Fruit fly (Drosophila melanogaster) whole organism, wandering third instar larva: ENCODE data around the gene Tom.
A peak's percentile ranks its signal among the peaks of the same experiment; 100 is the strongest.

Experiments used
- Dfd ChIP-seq: fragments of >200 bp; optimal IDR thresholded peaks from 2 replicates; lab custom pipeline; 2017; ENCODE audit warnings: missing biosample characterization, missing genetic modification characterization
- Hr83 ChIP-seq: fragments of 200-300 bp; sonication (Bioruptor generic); optimal IDR thresholded peaks from 2 replicates; lab custom pipeline; 2016; ENCODE audit warnings: missing biosample characterization, mild to moderate bottlenecking, missing genetic modification characterization, moderate library complexity; ENCODE audit not compliant: poor library complexity, severe bottlenecking
- OdsH ChIP-seq: fragments of 200-800 bp; sonication (Bioruptor generic); optimal IDR thresholded peaks from 2 replicates; lab custom pipeline; 2016; ENCODE audit warnings: missing biosample characterization, mild to moderate bottlenecking, missing genetic modification characterization
- br ChIP-seq: fragments of 200-800 bp; sonication (Bioruptor generic); optimal IDR thresholded peaks from 2 replicates; lab custom pipeline; 2016; ENCODE audit warnings: missing biosample characterization, missing genetic modification characterization
- dl ChIP-seq, 2 experiments: fragments of 175-275, 200-275 bp in 1 of 2; fragments of 200-275 bp in 1 of 2; sonication (Bioruptor generic); optimal IDR thresholded peaks; lab custom pipeline; 2018; ENCODE audit warnings: mild to moderate bottlenecking in 2 of 2, missing biosample characterization in 2 of 2, missing genetic modification characterization in 2 of 2, moderate library complexity in 2 of 2; ENCODE audit not compliant: partially characterized antibody in 2 of 2, insufficient read depth in 1 of 2
- foxo ChIP-seq, 2 experiments: fragments of 200-800 bp; sonication (Bioruptor generic); optimal IDR thresholded peaks; 2 replicates in 1 of 2; 3 replicates in 1 of 2; lab custom pipeline; 2016 to 2017; ENCODE audit warnings: missing biosample characterization in 2 of 2, missing genetic modification characterization in 2 of 2
- pan ChIP-seq: fragments of >200 bp; optimal IDR thresholded peaks from 2 replicates; lab custom pipeline; 2017

dm6 chr3L:14977536-14978495 lies 8.7 kb downstream of the Tom start:
- TF ChIP-seq foxo (GFP tag; optimal IDR thresholded peaks at IDR 0.05; lab: Kevin White, UChicago) (peak in 1 of 2 experiments; percentile 59), Hr83 (GFP tag; lab: Kevin White, UChicago) (no peak), pan (lab: Kevin White, UChicago) (no peak), OdsH (GFP tag; lab: Kevin White, UChicago) (no peak), Dfd (GFP tag; lab: Kevin White, UChicago) (no peak), dl (GFP tag; optimal IDR thresholded peaks at IDR 0.05; lab: Kevin White, UChicago; ENCODE audit: insufficient read depth in 1 of 2, partially characterized antibody in 2 of 2) (no peak), br (no peak)
